Fruit fly (Drosophila melanogaster): ENCODE results near the gene CG31313.

The CG31313 gene

DNA sequence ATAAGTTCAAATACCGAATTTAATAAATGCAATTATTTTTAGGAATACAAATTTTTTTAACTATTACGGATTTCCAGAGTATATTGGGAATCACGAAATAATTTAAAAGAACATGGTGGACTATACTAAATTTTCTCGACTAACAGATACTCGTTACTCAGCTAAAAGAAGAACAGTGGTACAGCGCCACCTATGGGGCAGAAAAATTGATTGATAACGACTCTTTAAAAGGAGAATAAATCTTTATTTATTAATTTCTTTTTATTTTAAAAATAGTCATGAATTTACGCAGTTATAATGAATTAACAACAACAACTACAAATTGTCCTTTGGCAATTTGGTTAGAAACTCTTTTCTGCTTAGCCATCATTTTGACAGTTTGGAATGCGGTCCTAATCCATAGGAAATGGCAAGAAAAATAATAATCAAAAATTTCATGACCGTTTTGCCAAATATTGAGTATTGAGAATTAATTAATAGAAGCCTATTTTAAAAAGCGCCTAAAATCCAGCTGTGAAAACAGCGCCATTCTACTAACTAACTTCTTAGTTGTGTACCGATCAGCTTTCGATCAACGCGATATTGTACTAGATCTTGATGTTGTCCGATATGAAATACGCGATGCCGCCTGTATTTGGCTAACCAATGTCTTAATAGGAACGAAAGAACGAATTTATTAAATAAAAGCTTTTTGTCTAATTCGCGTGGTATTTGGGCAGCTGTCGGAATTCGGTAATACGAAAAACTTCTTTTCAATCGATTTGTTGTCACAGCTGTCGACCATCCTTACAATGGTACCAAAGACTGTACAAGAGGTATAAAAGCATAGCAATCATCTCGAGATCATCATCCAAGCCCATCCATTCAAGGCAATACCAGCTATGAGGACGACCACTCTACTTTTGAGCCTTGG is 1.9 kb downstream of the CG31313 start, which contains the start of gene CG14852:
Gene CG14852 (plus strand): TSS at position 863 of the 913 bp plus-strand sequence.
- no peak for TF ChIP-seq EcR (GFP tag; optimal IDR thresholded peaks at IDR 0.05)

DNA sequence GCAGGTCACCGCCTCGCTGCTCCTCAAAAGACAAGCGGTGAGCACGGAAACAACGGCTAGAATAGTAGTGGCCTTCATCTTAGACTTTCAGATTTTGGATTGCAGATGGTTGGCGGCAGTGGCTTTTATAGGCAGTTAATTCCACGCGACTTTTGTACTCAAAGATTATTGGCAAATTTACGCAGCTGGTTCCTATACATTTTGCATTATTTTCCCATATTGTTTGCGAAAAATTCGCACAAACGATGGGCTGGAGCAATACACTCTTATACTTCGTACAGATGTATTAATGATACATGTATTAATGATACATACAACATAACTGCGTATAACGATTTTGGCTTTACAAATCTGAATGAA is 2.5 kb downstream of the CG31313 start, which contains the start of gene CG8087:
Gene CG8087 (minus strand): TSS at position 101 of the 360 bp plus-strand sequence.
- TF ChIP-seq Pif1A (GFP tag; optimal IDR thresholded peaks at IDR 0.05) (no peak), fd96Ca (GFP tag; IDR thresholded peaks at IDR 0.05) (no peak), EcR (GFP tag; optimal IDR thresholded peaks at IDR 0.05) (no peak), Pif1B (GFP tag; optimal IDR thresholded peaks at IDR 0.05) (no peak), CG12605 (GFP tag; IDR thresholded peaks at IDR 0.05) (no peak), CG8301 (tag; optimal IDR thresholded peaks at IDR 0.05) (no peak), CG34367 (tag; optimal IDR thresholded peaks at IDR 0.05) (no peak), gl (tag; optimal IDR thresholded peaks at IDR 0.05) (no peak), D1 (tag; optimal IDR thresholded peaks at IDR 0.05) (no peak), rn (GFP tag; IDR thresholded peaks at IDR 0.05) (no peak), Snoo (tag; optimal IDR thresholded peaks at IDR 0.05) (no peak)

DNA sequence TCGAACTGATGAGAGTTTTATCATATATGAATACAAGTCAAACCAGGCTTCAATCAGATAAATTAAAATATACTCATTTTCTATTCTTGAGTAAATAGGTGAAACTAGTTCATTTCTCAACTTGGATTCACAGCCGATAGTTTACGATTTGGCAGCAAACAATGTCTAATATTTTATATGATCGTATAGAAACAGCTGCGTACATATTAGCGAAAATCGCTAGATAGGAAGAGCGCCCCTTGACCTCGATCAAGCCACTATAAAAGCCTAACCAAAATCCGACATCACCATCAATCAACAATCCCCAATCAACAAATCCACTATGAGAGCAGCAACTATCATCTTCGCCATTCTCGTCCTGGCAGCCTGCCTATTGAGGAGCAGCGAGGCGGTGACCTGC is 5.2 kb downstream of the CG31313 start, which contains the start of gene CG14851:
Gene CG14851 (plus strand): TSS at position 301 of the 400 bp plus-strand sequence.
- TF ChIP-seq CG15710 (tag; optimal IDR thresholded peaks at IDR 0.05) (no peak), CG8159 (tag; optimal IDR thresholded peaks at IDR 0.05) (no peak), gl (tag; optimal IDR thresholded peaks at IDR 0.05) (no peak), Ets98B (GFP tag; IDR thresholded peaks at IDR 0.05) (no peak), CG14655 (GFP tag; optimal IDR thresholded peaks at IDR 0.05) (no peak), CG9948 (tag; optimal IDR thresholded peaks at IDR 0.05) (no peak), Snoo (tag; optimal IDR thresholded peaks at IDR 0.05) (no peak), CG10348 (GFP tag; IDR thresholded peaks at IDR 0.05) (no peak), Pif1B (GFP tag; optimal IDR thresholded peaks at IDR 0.05) (no peak), CG12605 (GFP tag; IDR thresholded peaks at IDR 0.05) (no peak)

DNA sequence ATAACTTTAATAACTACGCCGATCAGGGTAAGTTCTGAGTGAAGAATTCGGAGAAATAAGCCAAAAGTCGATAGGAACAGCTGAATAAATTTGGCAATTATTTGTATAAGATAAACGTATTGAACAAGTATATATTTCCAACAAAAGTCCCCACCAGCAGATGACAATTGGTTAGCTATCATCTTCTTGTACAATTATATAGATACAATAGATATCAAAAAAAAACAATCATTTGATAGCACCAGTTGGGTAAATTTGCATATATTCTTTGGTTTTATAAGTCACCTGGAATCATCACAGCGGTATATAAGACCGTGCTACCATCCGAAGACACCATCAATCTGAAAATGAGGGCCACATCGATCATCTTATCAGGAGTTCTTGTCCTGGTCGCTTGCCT is 6.6 kb downstream of the CG31313 start, which contains the start of gene Jig:
Gene Jig (plus strand): TSS at position 301 of the 400 bp plus-strand sequence.
- TF ChIP-seq CG17806 (tag; optimal IDR thresholded peaks at IDR 0.05) (no peak), Pif1A (GFP tag; optimal IDR thresholded peaks at IDR 0.05) (no peak), CG13204 (GFP tag; optimal IDR thresholded peaks at IDR 0.05) (no peak), CG32121 (GFP tag; IDR thresholded peaks at IDR 0.05) (no peak), CG34367 (tag; optimal IDR thresholded peaks at IDR 0.05) (no peak)

DNA sequence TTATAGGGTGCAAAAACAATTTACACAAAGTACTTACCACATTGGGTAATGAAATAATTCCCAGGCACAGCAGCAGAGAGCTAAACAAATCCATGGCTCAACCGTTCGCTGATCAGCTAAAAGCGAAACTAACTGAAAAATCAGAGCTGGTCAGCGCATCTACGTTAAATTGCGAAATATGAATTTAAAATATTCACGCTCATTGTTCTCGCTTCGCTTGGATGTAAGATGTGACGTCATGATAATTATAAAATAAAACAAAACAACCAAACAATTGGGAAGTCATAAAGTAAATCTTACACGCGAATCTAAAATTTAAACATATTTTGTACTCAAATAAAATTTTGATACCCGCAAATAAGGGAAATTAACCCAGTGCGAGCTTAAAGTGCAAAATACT is 7.3 kb downstream of the CG31313 start, which contains the start of gene CG14854:
Gene CG14854 (minus strand): TSS at position 101 of the 400 bp plus-strand sequence.
- no peak for TF ChIP-seq Pif1A (GFP tag; optimal IDR thresholded peaks at IDR 0.05)
- no peak for TF ChIP-seq CG34367 (tag; optimal IDR thresholded peaks at IDR 0.05)
- TF ChIP-seq CG13204 (GFP tag; optimal IDR thresholded peaks at IDR 0.05) = no peak
- no peak for TF ChIP-seq EcR (GFP tag; optimal IDR thresholded peaks at IDR 0.05)
- TF ChIP-seq Pif1B (GFP tag; optimal IDR thresholded peaks at IDR 0.05) = no peak
- TF ChIP-seq rn (GFP tag; IDR thresholded peaks at IDR 0.05) = no peak
- no peak for TF ChIP-seq CG4496 (GFP tag; IDR thresholded peaks at IDR 0.05)
- no peak for TF ChIP-seq CG12605 (GFP tag; IDR thresholded peaks at IDR 0.05)
- no peak for TF ChIP-seq CG10348 (GFP tag; IDR thresholded peaks at IDR 0.05)

DNA sequence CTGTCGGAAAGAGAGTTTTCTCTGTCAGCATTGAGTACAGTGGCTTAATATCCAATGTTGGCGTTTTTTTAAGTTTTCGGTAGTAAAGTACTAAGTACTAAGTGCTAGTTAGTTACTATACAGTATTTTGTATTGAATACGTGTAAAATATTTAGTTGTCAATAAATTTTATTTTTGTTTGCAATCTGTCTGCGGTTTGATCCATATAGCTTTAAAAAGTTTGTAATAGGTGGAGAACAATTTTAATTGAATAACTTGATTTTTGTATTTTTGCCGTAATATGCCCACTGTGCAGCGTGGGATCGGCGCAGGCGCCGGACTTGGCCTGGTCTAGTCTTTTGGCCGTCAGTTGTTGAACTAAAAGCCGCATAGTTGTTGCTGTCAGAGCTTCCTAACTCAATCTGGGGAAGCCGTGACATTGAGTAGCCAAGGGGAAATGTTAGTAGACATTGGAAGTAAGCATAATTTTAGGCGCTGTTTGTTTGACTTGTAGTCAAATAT is 8.8 kb downstream of the CG31313 start:
- TF ChIP-seq Snoo (tag; optimal IDR thresholded peaks at IDR 0.05) (peak; percentile 63), CG17806 (tag; optimal IDR thresholded peaks at IDR 0.05) (peak; percentile 59), Ets98B (GFP tag; IDR thresholded peaks at IDR 0.05) (peak; percentile 77), EcR (GFP tag; optimal IDR thresholded peaks at IDR 0.05) (no peak), D1 (tag; optimal IDR thresholded peaks at IDR 0.05) (no peak), CG8159 (tag; optimal IDR thresholded peaks at IDR 0.05) (peak; percentile 82), gl (tag; optimal IDR thresholded peaks at IDR 0.05) (no peak), fd96Ca (GFP tag; IDR thresholded peaks at IDR 0.05) (peak; percentile 64), CG12605 (GFP tag; IDR thresholded peaks at IDR 0.05) (0 out of 2 replicates have a peak, but pooled peaks have one; percentile 30), CG34367 (tag; optimal IDR thresholded peaks at IDR 0.05) (peak; percentile 22), Pif1A (GFP tag; optimal IDR thresholded peaks at IDR 0.05) (peak; percentile 72), CG10348 (GFP tag; IDR thresholded peaks at IDR 0.05) (peak; percentile 51), CG4496 (GFP tag; IDR thresholded peaks at IDR 0.05) (peak; percentile 78; the same call in 2 of the 3 replicates), CG14655 (GFP tag; optimal IDR thresholded peaks at IDR 0.05) (peak; percentile 83), CG15710 (tag; optimal IDR thresholded peaks at IDR 0.05) (peak; percentile 67), rn (GFP tag; IDR thresholded peaks at IDR 0.05) (peak; percentile 61), CG13204 (GFP tag; optimal IDR thresholded peaks at IDR 0.05) (no peak), CG32121 (GFP tag; IDR thresholded peaks at IDR 0.05) (peak; percentile 83), Pif1B (GFP tag; optimal IDR thresholded peaks at IDR 0.05) (peak; percentile 46), CG9948 (tag; optimal IDR thresholded peaks at IDR 0.05) (peak; percentile 67), CG8301 (tag; optimal IDR thresholded peaks at IDR 0.05) (peak; percentile 82)
